Fruit fly (Drosophila melanogaster): Measurements from ENCODE around the gene bru2.

bru2 gene

dm6 chr2L:12346163-12346892, 2.3 kb downstream of the bru2 start:
- TF ChIP-seq CG8301 (tag; optimal IDR thresholded peaks at IDR 0.05) (no peak), CG12605 (GFP tag; IDR thresholded peaks at IDR 0.05) (no peak), CG9948 (tag; optimal IDR thresholded peaks at IDR 0.05) (no peak), CG4496 (GFP tag; IDR thresholded peaks at IDR 0.05) (no peak), Pif1A (GFP tag; optimal IDR thresholded peaks at IDR 0.05) (no peak), rn (GFP tag; IDR thresholded peaks at IDR 0.05) (no peak), CG15710 (tag; optimal IDR thresholded peaks at IDR 0.05) (no peak), CG8159 (tag; optimal IDR thresholded peaks at IDR 0.05) (no peak)

dm6 chr2L:12347034-12347433, 3.0 kb downstream of the bru2 start:
- TF ChIP-seq gl (tag; optimal IDR thresholded peaks at IDR 0.05), result no peak

dm6 chr2L:12347862-12348261, 3.8 kb downstream of the bru2 start:
- TF ChIP-seq CG34367 (tag; optimal IDR thresholded peaks at IDR 0.05) (no peak), EcR (GFP tag; optimal IDR thresholded peaks at IDR 0.05) (peak; percentile 11)

dm6 chr2L:12348407-12349091, 4.5 kb downstream of the bru2 start:
- no peak for TF ChIP-seq Pif1B (GFP tag; optimal IDR thresholded peaks at IDR 0.05)
- TF ChIP-seq CG12605 (GFP tag; IDR thresholded peaks at IDR 0.05), result no peak
- TF ChIP-seq CG4496 (GFP tag; IDR thresholded peaks at IDR 0.05), result no peak
- no peak for TF ChIP-seq CG10348 (GFP tag; IDR thresholded peaks at IDR 0.05)
- TF ChIP-seq rn (GFP tag; IDR thresholded peaks at IDR 0.05), result no peak
- no peak for TF ChIP-seq fd96Ca (GFP tag; IDR thresholded peaks at IDR 0.05)
- no peak for TF ChIP-seq CG15710 (tag; optimal IDR thresholded peaks at IDR 0.05)
- TF ChIP-seq Ets98B (GFP tag; IDR thresholded peaks at IDR 0.05), result no peak
- TF ChIP-seq Snoo (tag; optimal IDR thresholded peaks at IDR 0.05), result no peak
- TF ChIP-seq D1 (tag; optimal IDR thresholded peaks at IDR 0.05), result no peak

dm6 chr2L:12350880-12351279, 6.9 kb downstream of the bru2 start:
- TF ChIP-seq CG4496 (GFP tag; IDR thresholded peaks at IDR 0.05), result peak; percentile 72; the same call in 2 of the 3 replicates
- peak; percentile 34; the same call in 1 of the 3 replicates for TF ChIP-seq fd96Ca (GFP tag; IDR thresholded peaks at IDR 0.05)
- no peak for TF ChIP-seq CG15710 (tag; optimal IDR thresholded peaks at IDR 0.05)
- peak; percentile 5 for TF ChIP-seq CG14655 (GFP tag; optimal IDR thresholded peaks at IDR 0.05)

dm6 chr2L:12351969-12352368, 8.0 kb downstream of the bru2 start:
- TF ChIP-seq CG4496 (GFP tag; IDR thresholded peaks at IDR 0.05) (no peak), gl (tag; optimal IDR thresholded peaks at IDR 0.05) (no peak), D1 (tag; optimal IDR thresholded peaks at IDR 0.05) (no peak), CG10348 (GFP tag; IDR thresholded peaks at IDR 0.05) (no peak), Snoo (tag; optimal IDR thresholded peaks at IDR 0.05) (no peak), CG32121 (GFP tag; IDR thresholded peaks at IDR 0.05) (no peak), Pif1B (GFP tag; optimal IDR thresholded peaks at IDR 0.05) (no peak), CG9948 (tag; optimal IDR thresholded peaks at IDR 0.05) (no peak), Pif1A (GFP tag; optimal IDR thresholded peaks at IDR 0.05) (no peak), EcR (GFP tag; optimal IDR thresholded peaks at IDR 0.05) (no peak), Ets98B (GFP tag; IDR thresholded peaks at IDR 0.05) (no peak), CG8159 (tag; optimal IDR thresholded peaks at IDR 0.05) (no peak), rn (GFP tag; IDR thresholded peaks at IDR 0.05) (no peak)

dm6 chr2L:12353926-12354325, 9.9 kb downstream of the bru2 start:
- TF ChIP-seq gl (tag; optimal IDR thresholded peaks at IDR 0.05) (no peak), D1 (tag; optimal IDR thresholded peaks at IDR 0.05) (no peak), CG17806 (tag; optimal IDR thresholded peaks at IDR 0.05) (no peak), CG34367 (tag; optimal IDR thresholded peaks at IDR 0.05) (no peak), Snoo (tag; optimal IDR thresholded peaks at IDR 0.05) (no peak), CG8301 (tag; optimal IDR thresholded peaks at IDR 0.05) (no peak), CG10348 (GFP tag; IDR thresholded peaks at IDR 0.05) (no peak), CG15710 (tag; optimal IDR thresholded peaks at IDR 0.05) (no peak), Pif1A (GFP tag; optimal IDR thresholded peaks at IDR 0.05) (no peak), CG14655 (GFP tag; optimal IDR thresholded peaks at IDR 0.05) (no peak), EcR (GFP tag; optimal IDR thresholded peaks at IDR 0.05) (no peak), CG13204 (GFP tag; optimal IDR thresholded peaks at IDR 0.05) (no peak), rn (GFP tag; IDR thresholded peaks at IDR 0.05) (no peak), CG12605 (GFP tag; IDR thresholded peaks at IDR 0.05) (no peak), CG9948 (tag; optimal IDR thresholded peaks at IDR 0.05) (no peak), Ets98B (GFP tag; IDR thresholded peaks at IDR 0.05) (no peak), Pif1B (GFP tag; optimal IDR thresholded peaks at IDR 0.05) (no peak), CG4496 (GFP tag; IDR thresholded peaks at IDR 0.05) (no peak), CG32121 (GFP tag; IDR thresholded peaks at IDR 0.05) (no peak)
